Worm (Caenorhabditis elegans) whole organism, early embryonic: ENCODE data around the gene ifa-1.

ENCODE experiments used
- B0310.2 ChIP-seq: sonication (generic microtip); optimal IDR thresholded peaks from 2 replicates; lab custom pipeline; 2016; ENCODE audit warnings: mild to moderate bottlenecking, missing genetic modification characterization, missing compliant biosample characterization
- aly-1 ChIP-seq: sonication (generic microtip); optimal IDR thresholded peaks from 2 replicates; lab custom pipeline; 2016; ENCODE audit warnings: missing genetic modification characterization, missing compliant biosample characterization
- ama-1 ChIP-seq: fragments of 150-350 bp; optimal IDR thresholded peaks from 2 replicates; lab custom pipeline; 2014
- ceh-13 ChIP-seq: fragments of 200-800 bp; sonication (Bioruptor generic); optimal IDR thresholded peaks from 2 replicates; lab custom pipeline; 2018; ENCODE audit warnings: mild to moderate bottlenecking, missing genetic modification characterization, missing compliant biosample characterization
- ets-7 ChIP-seq: sonication (generic microtip); optimal IDR thresholded peaks from 2 replicates; lab custom pipeline; 2016; ENCODE audit warnings: missing genotype, missing genetic modification characterization, missing compliant biosample characterization
- hmbx-1 ChIP-seq: sonication (generic microtip); optimal IDR thresholded peaks from 2 replicates; lab custom pipeline; 2016; ENCODE audit warnings: mild to moderate bottlenecking, missing genetic modification characterization, missing compliant biosample characterization
- pes-1 ChIP-seq: fragments of 200-800 bp; sonication (Bioruptor generic); IDR thresholded peaks from 2 replicates; pipeline ENCODE4 v1.3.6; 2022; ENCODE audit warnings: missing genetic modification reagents, missing genetic modification characterization, missing compliant biosample characterization
- tra-4 ChIP-seq: sonication (generic microtip); optimal IDR thresholded peaks from 2 replicates; lab custom pipeline; 2017; ENCODE audit warnings: missing genetic modification characterization, missing compliant biosample characterization

- TF ChIP-seq tra-4 (no peak), ama-1 (no peak), B0310.2 (tag; lab: Kevin White, UChicago) (no peak), pes-1 (GFP tag; lab: Robert Waterston, UW) (no peak), ets-7 (tag; lab: Kevin White, UChicago) (no peak), hmbx-1 (tag; lab: Kevin White, UChicago) (no peak), aly-1 (tag; lab: Kevin White, UChicago) (no peak), ceh-13 (GFP tag; lab: Kevin White, UChicago) (no peak)
Observed at ce11 chrX:11268970-11269369, 2.0 kb upstream of the ifa-1 start, which contains the start of gene C03A3.3.
